Worm (Caenorhabditis elegans) whole organism, L4 larva: Measurements from ENCODE around the gene tag-342.

Experiments used
- F49E8.2 ChIP-seq: sonication (generic microtip); optimal IDR thresholded peaks from 2 replicates; lab custom pipeline; 2016; ENCODE audit warnings: missing compliant biosample characterization, mild to moderate bottlenecking, missing genetic modification characterization, borderline replicate concordance
- T26A8.4 ChIP-seq: fragments of 200-800 bp; sonication (Bioruptor generic); IDR thresholded peaks from 2 replicates; pipeline ENCODE4 v1.3.6; 2022; ENCODE audit warnings: missing genetic modification characterization, missing compliant biosample characterization
- aly-2 ChIP-seq: sonication (generic microtip); optimal IDR thresholded peaks from 2 replicates; lab custom pipeline; 2018; ENCODE audit warnings: missing biosample characterization, missing genetic modification characterization
- ama-1 ChIP-seq: fragments of 150-350 bp; optimal IDR thresholded peaks from 2 replicates; lab custom pipeline; 2014; ENCODE audit warnings: inconsistent platforms, mixed read lengths
- ceh-82 ChIP-seq: sonication (generic microtip); optimal IDR thresholded peaks from 2 replicates; lab custom pipeline; 2017; ENCODE audit warnings: missing biosample characterization, missing genetic modification characterization
- hlh-30 ChIP-seq: sonication (generic microtip); optimal IDR thresholded peaks from 2 replicates; lab custom pipeline; 2017; ENCODE audit warnings: antibody characterized with exemption, mild to moderate bottlenecking, missing genetic modification characterization, missing compliant biosample characterization; ENCODE audit not compliant: insufficient read depth
- lin-29 ChIP-seq: fragments of 200-800 bp; sonication (Bioruptor generic); IDR thresholded peaks from 2 replicates; pipeline ENCODE4 v1.3.6; 2022; ENCODE audit warnings: missing genetic modification reagents, missing genetic modification characterization, missing compliant biosample characterization
- mes-2 ChIP-seq: sonication (generic microtip); optimal IDR thresholded peaks from 2 replicates; lab custom pipeline; 2016; ENCODE audit warnings: missing genotype, mild to moderate bottlenecking, missing genetic modification characterization, missing compliant biosample characterization; ENCODE audit not compliant: poor library complexity, severe bottlenecking
- nhr-28 ChIP-seq: fragments of 150-350 bp; optimal IDR thresholded peaks from 2 replicates; lab custom pipeline; 2014; ENCODE audit warnings: missing biosample characterization, missing genetic modification characterization
- pha-4 ChIP-seq, 2 experiments: fragments of 150-350 bp in 1 of 2; fragments of 200-800 bp in 1 of 2; sonication (Bioruptor generic) in 1 of 2; IDR thresholded peaks in 1 of 2; optimal IDR thresholded peaks in 1 of 2; 2 replicates each; pipeline versions ENCODE4 v1.3.6 to Lab custom; 2014 to 2022; ENCODE audit warnings: missing genetic modification characterization in 2 of 2, missing genetic modification reagents in 2 of 2, missing biosample characterization in 1 of 2, missing compliant biosample characterization in 1 of 2
- pqm-1 ChIP-seq: sonication (generic microtip); optimal IDR thresholded peaks from 2 replicates; lab custom pipeline; 2017; ENCODE audit warnings: missing biosample characterization, missing genetic modification characterization
- skn-1 ChIP-seq: fragments of 150-350 bp; optimal IDR thresholded peaks from 2 replicates; lab custom pipeline; 2014; ENCODE audit warnings: missing biosample characterization, missing genetic modification characterization
- unc-62 ChIP-seq, 3 experiments: fragments of 150-350 bp in 1 of 3; sonication (generic microtip); optimal IDR thresholded peaks in 2 of 3; peaks in 1 of 3; 1 replicate in 1 of 3; 2 replicates in 2 of 3; lab custom pipeline; 2014 to 2017; ENCODE audit warnings: missing biosample characterization in 3 of 3, missing genetic modification characterization in 3 of 3, missing genetic modification reagents in 3 of 3, missing genotype in 1 of 3
- zag-1 ChIP-seq: fragments of 150-350 bp; optimal IDR thresholded peaks from 2 replicates; lab custom pipeline; 2014; ENCODE audit warnings: missing biosample characterization, missing genetic modification characterization

DNA sequence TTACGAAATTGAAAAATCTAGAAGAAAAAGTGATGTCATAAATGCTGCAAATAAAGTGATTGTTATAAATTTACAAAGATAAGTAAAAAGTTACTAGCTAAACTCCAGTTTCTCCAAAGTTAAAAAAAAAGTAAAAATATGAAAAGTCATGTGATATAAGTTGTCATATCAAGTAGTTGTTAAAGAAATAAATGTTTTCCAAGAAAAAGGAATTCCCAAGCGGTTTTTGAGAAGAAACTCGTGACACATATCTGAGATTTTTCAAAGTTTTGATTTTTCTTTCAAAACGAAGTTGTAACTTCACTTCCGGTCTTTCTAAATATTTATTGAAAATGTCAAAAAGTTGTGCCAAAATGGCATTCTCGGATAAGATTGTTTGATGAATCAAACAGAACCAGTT, 33.1 kb downstream of the tag-342 start:
- TF ChIP-seq zag-1 (tag; lab: Kevin White, UChicago) = no peak
- TF ChIP-seq ama-1 (lab: Kevin White, UChicago) = no peak
- no peak for TF ChIP-seq mes-2
- no peak for TF ChIP-seq pqm-1 (tag; lab: Kevin White, UChicago)
- TF ChIP-seq unc-62 (GFP tag; optimal IDR thresholded peaks at IDR 0.05 in 1 of 2; lab: Kevin White, UChicago) = peak in 1 of 2 experiments; percentile 83
- TF ChIP-seq unc-62 (tag; optimal IDR thresholded peaks at IDR 0.05; lab: Kevin White, UChicago) = no peak
- TF ChIP-seq lin-29 = no peak
- no peak for TF ChIP-seq skn-1 (tag; lab: Kevin White, UChicago)
- TF ChIP-seq pha-4 (GFP tag; IDR thresholded peaks at IDR 0.05; lab: Robert Waterston, UW) = no peak
- TF ChIP-seq pha-4 (tag; optimal IDR thresholded peaks at IDR 0.05; lab: Kevin White, UChicago) = no peak
- TF ChIP-seq F49E8.2 = no peak
- TF ChIP-seq T26A8.4 = no peak
- TF ChIP-seq ceh-82 (tag; lab: Kevin White, UChicago) = no peak
- no peak for TF ChIP-seq aly-2 (tag; lab: Kevin White, UChicago)
- no peak for TF ChIP-seq nhr-28 (tag; lab: Kevin White, UChicago)
- peak; percentile 21 for TF ChIP-seq hlh-30 (tag; lab: Kevin White, UChicago)
